Worm (Caenorhabditis elegans) whole organism, young adult: ENCODE data around the gene str-256.
A peak's percentile ranks its signal among the peaks of the same experiment; 100 is the strongest.

Source experiments
- F57C9.4 ChIP-seq: sonication (generic microtip); optimal IDR thresholded peaks from 2 replicates; lab custom pipeline; 2017; ENCODE audit warnings: mild to moderate bottlenecking, missing genetic modification characterization, missing compliant biosample characterization
- mel-28 ChIP-seq: sonication (generic microtip); optimal IDR thresholded peaks from 2 replicates; lab custom pipeline; 2016; ENCODE audit warnings: borderline replicate concordance, mild to moderate bottlenecking, missing genetic modification characterization, missing compliant biosample characterization
- nfyb-1 ChIP-seq: fragments of 200-800 bp; sonication (Bioruptor generic); IDR thresholded peaks from 2 replicates; pipeline ENCODE4 v1.3.6; 2022; ENCODE audit warnings: missing genetic modification reagents, missing genetic modification characterization, missing compliant biosample characterization
- pha-4 ChIP-seq: fragments of 150-350 bp; sonication (generic microtip); optimal IDR thresholded peaks from 2 replicates; lab custom pipeline; 2014; ENCODE audit warnings: missing biosample characterization, missing genetic modification reagents, missing genetic modification characterization
- rpc-1 ChIP-seq, 2 experiments: fragments of 150-350 bp in 1 of 2; sonication (generic microtip) in 1 of 2; optimal IDR thresholded peaks; 2 replicates each; lab custom pipeline; 2014 to 2018; ENCODE audit warnings: missing biosample characterization in 1 of 2, missing genetic modification characterization in 1 of 2, missing genetic modification reagents in 1 of 2, missing genotype in 1 of 2
- snpc-4 ChIP-seq, 5 experiments: fragments of 150-350 bp in 1 of 5; sonication (generic microtip) in 4 of 5; optimal IDR thresholded peaks; 2 replicates each; lab custom pipeline; 2014 to 2018; ENCODE audit warnings: missing genetic modification characterization in 5 of 5, missing biosample characterization in 3 of 5, antibody characterized with exemption in 2 of 5, mild to moderate bottlenecking in 2 of 5, missing compliant biosample characterization in 2 of 5, missing genotype in 2 of 5, moderate library complexity in 2 of 5, missing genetic modification reagents in 1 of 5
- xnd-1 ChIP-seq: sonication (generic microtip); optimal IDR thresholded peaks from 2 replicates; lab custom pipeline; 2016; ENCODE audit warnings: missing genotype, missing genetic modification reagents, missing genetic modification characterization, missing compliant biosample characterization
- ztf-25 ChIP-seq: fragments of 200-800 bp; sonication (Bioruptor generic); IDR thresholded peaks from 2 replicates; pipeline ENCODE4 v1.3.6; 2022; ENCODE audit warnings: missing genetic modification reagents, missing genetic modification characterization, missing compliant biosample characterization

ce11 chrV:532046-532445 is 30.9 kb upstream of the str-256 start, which contains the start of gene nhr-58:
- TF ChIP-seq xnd-1 (tag; lab: Kevin White, UChicago) (no peak), rpc-1 (optimal IDR thresholded peaks at IDR 0.05; lab: Kevin White, UChicago) (no peak), rpc-1 (tag; optimal IDR thresholded peaks at IDR 0.05; lab: Kevin White, UChicago) (no peak), mel-28 (tag; lab: Kevin White, UChicago) (no peak), ztf-25 (GFP tag; lab: Robert Waterston, UW) (no peak), snpc-4 (GFP tag; optimal IDR thresholded peaks at IDR 0.05; lab: Kevin White, UChicago) (no peak), snpc-4 (tag; optimal IDR thresholded peaks at IDR 0.05; lab: Kevin White, UChicago) (peak in 1 of 4 experiments; percentile 6), F57C9.4 (tag; lab: Kevin White, UChicago) (no peak), nfyb-1 (GFP tag; lab: Robert Waterston, UW) (no peak), pha-4 (tag; lab: Kevin White, UChicago) (peak; percentile 87)
